Worm (Caenorhabditis elegans): ENCODE measurements around the gene nas-23.

The nas-23 gene

DNA sequence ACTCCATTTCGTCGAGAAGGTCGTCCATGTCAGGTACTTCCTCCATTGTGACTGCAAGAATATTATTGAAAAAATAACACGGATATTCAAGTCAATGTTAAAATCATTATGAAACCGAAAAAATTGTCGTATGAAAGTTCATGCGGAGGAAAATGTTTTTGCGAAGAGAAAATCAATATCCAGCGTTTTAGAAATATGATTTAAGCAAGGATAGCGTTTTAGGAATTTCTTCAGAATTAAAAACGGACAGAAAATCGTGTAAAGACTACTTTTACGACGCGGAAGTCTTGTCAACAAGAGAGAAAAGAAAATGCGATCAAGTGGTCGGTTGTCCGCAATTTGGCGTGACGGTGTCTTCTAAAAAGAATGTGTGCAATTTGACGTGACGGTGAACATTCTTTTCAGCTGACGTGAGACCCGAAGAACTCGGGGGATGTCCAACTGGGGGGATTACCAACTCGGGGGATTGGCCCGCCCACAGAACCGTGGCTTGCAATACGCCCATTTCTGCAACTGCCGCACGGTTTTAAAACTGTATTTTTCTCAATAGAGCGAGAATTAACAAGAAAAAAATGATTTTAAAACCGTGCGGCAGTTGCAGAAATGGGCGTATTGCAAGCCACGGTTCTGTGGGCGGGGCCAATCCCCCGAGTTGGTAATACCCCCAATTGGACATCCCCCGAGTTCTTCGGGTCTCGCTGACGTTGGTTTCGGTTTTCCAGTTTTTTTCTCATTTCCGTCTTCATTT, 14.8 kb downstream of the nas-23 start, which contains the start of the genes aka-1 and ubc-6 (continued):
- TF ChIP-seq nhr-41 (GFP tag; IDR thresholded peaks at IDR 0.05): peak; percentile 61; the same call in 1 of the 2 replicates
- peak; percentile 90 for TF ChIP-seq Y48G9A.11 (GFP tag; IDR thresholded peaks at IDR 0.05)
- TF ChIP-seq mxl-3 (GFP tag; optimal IDR thresholded peaks at IDR 0.05): peak; percentile 83
- peak; percentile 93 for TF ChIP-seq mep-1 (tag; optimal IDR thresholded peaks at IDR 0.05)
- TF ChIP-seq fos-1 (tag; optimal IDR thresholded peaks at IDR 0.05): no peak
- peak; percentile 83 for TF ChIP-seq snpc-1.2 (GFP tag; IDR thresholded peaks at IDR 0.05)
- TF ChIP-seq Y75B8A.6 (GFP tag; IDR thresholded peaks at IDR 0.05): peak; percentile 72
- TF ChIP-seq madf-5 (GFP tag; IDR thresholded peaks at IDR 0.05): peak; percentile 34 to 85; a peak in 2 of 4 replicates
- peak; percentile 95 for TF ChIP-seq ceh-20 (GFP tag; IDR thresholded peaks at IDR 0.05)
- TF ChIP-seq nhr-11 (tag; optimal IDR thresholded peaks at IDR 0.05): peak; percentile 72
- TF ChIP-seq vab-7 (GFP tag; IDR thresholded peaks at IDR 0.05): peak; percentile 93
- TF ChIP-seq rbr-2 (tag; optimal IDR thresholded peaks at IDR 0.05): peak; percentile 93
- peak; percentile 95 for TF ChIP-seq egl-43 (GFP tag; IDR thresholded peaks at IDR 0.05)
- TF ChIP-seq dmd-6 (GFP tag; IDR thresholded peaks at IDR 0.05): peak; percentile 94
- TF ChIP-seq Y105C5A.15 (GFP tag; IDR thresholded peaks at IDR 0.05): peak; percentile 68; the same call in 1 of the 2 replicates
- TF ChIP-seq lim-7 (GFP tag; IDR thresholded peaks at IDR 0.05): peak; percentile 70
- TF ChIP-seq F49E8.2 (tag; optimal IDR thresholded peaks at IDR 0.05; ENCODE audit: borderline replicate concordance): peak; percentile 78
- peak; percentile 94 for TF ChIP-seq D1046.2 (GFP tag; IDR thresholded peaks at IDR 0.05)
- peak; percentile 89 for TF ChIP-seq dmd-9 (GFP tag; IDR thresholded peaks at IDR 0.05)
- peak; percentile 71; the same call in 1 of the 2 replicates for TF ChIP-seq dmd-8 (GFP tag; IDR thresholded peaks at IDR 0.05)
- no peak for TF ChIP-seq zag-1 (tag; optimal IDR thresholded peaks at IDR 0.05)
- no peak for TF ChIP-seq ceh-62 (tag; optimal IDR thresholded peaks at IDR 0.05)
- TF ChIP-seq nhr-237 (tag; optimal IDR thresholded peaks at IDR 0.05): no peak
- peak; percentile 89 for TF ChIP-seq T20F7.1 (GFP tag; optimal IDR thresholded peaks at IDR 0.05)
- peak; percentile 32 for TF ChIP-seq spr-3 (GFP tag; optimal IDR thresholded peaks at IDR 0.05)
- peak; percentile 86 for TF ChIP-seq spr-1 (tag; optimal IDR thresholded peaks at IDR 0.05)
- peak; percentile 27 to 61 for TF ChIP-seq mdl-1 (tag; optimal IDR thresholded peaks at IDR 0.05)
- peak; percentile 95 for TF ChIP-seq ctbp-1 (GFP tag; IDR thresholded peaks at IDR 0.05)
- peak; percentile 75 for TF ChIP-seq lin-13 (GFP tag; optimal IDR thresholded peaks at IDR 0.05)
- peak; percentile 98 for TF ChIP-seq hlh-11 (tag; optimal IDR thresholded peaks at IDR 0.05)
- TF ChIP-seq ztf-11 (tag; optimal IDR thresholded peaks at IDR 0.05): no peak
- peak; percentile 80 for TF ChIP-seq lin-29 (GFP tag; IDR thresholded peaks at IDR 0.05)
- peak; percentile 35 for TF ChIP-seq Y5F2A.4 (GFP tag; optimal IDR thresholded peaks at IDR 0.05)
- peak; percentile 94 for TF ChIP-seq unc-130 (GFP tag; optimal IDR thresholded peaks at IDR 0.05)
- TF ChIP-seq nhr-48 (tag; optimal IDR thresholded peaks at IDR 0.05): peak; percentile 82
- TF ChIP-seq zip-2 (tag; optimal IDR thresholded peaks at IDR 0.05): peak; percentile 23
- peak; percentile 44 for TF ChIP-seq aha-1 (tag)
- no peak for TF ChIP-seq R02D3.7 (tag; optimal IDR thresholded peaks at IDR 0.05)
- TF ChIP-seq nhr-6 (tag; optimal IDR thresholded peaks at IDR 0.05): peak; percentile 22
- TF ChIP-seq madf-9 (GFP tag; conservative IDR thresholded peaks at IDR 0.05): peak; percentile 91
- TF ChIP-seq F10B5.3 (tag; optimal IDR thresholded peaks at IDR 0.05): no peak
- TF ChIP-seq dve-1 (tag; optimal IDR thresholded peaks at IDR 0.05; ENCODE audit: insufficient read depth): peak; percentile 91
- TF ChIP-seq ceh-44 (GFP tag; IDR thresholded peaks at IDR 0.05): peak; percentile 88
- peak; percentile 95 for TF ChIP-seq lin-38 (GFP tag; IDR thresholded peaks at IDR 0.05)
- TF ChIP-seq ZK337.2 (GFP tag; IDR thresholded peaks at IDR 0.05): peak; percentile 71
- TF ChIP-seq cey-2 (tag; optimal IDR thresholded peaks at IDR 0.05; ENCODE audit: borderline replicate concordance, insufficient read depth): no peak
- TF ChIP-seq duxl-1 (tag; optimal IDR thresholded peaks at IDR 0.05; ENCODE audit: poor library complexity): peak; percentile 49
- TF ChIP-seq F37D6.2 (tag; optimal IDR thresholded peaks at IDR 0.05): peak; percentile 78
- peak; percentile 95 for TF ChIP-seq daf-19 (GFP tag; conservative IDR thresholded peaks at IDR 0.05)
- peak; percentile 90 for TF ChIP-seq mdt-29 (GFP tag; IDR thresholded peaks at IDR 0.05)
